Worm (Caenorhabditis elegans): Measurements from ENCODE around the gene exh-1.

- TF ChIP-seq W03F9.2 (tag; optimal IDR thresholded peaks at IDR 0.05) (no peak), dao-5 (tag; optimal IDR thresholded peaks at IDR 0.05) (no peak)
These were observed 43.4 kb downstream of the exh-1 start, which contains the start of gene K08D9.4 for ce11 chrV:3200323-3200722.
